Worm (Caenorhabditis elegans): ENCODE data around the gene gstk-2.
"Not testable (repeated sequence)": the region's sequence is repeated elsewhere in the genome, so short reads cannot be mapped to it uniquely, and the experiment has no call there.

gstk-2 gene

DNA sequence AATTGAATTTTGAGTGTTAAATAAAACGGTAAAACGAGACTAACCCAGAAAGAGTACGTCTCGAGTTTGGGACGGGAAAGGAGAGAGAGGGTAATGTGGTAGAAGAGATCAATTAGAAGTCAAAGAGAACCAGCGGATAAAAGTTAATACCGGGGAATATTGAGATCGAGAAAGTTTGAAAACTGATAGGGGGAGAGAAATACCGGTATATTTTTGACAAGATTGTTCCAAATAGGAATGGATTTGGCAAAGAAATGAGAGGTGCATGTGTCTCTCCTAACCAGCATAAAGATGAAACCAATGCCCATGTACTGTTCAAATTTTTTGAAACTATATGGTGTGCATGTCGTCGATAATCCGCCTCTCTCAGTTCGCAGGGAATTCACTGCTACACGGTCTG lies 12.6 kb upstream of the gstk-2 start, which contains the start of gene C06E4.5:
C06E4.5 (plus strand) TSS at position 301 of the 400 bp plus-strand sequence.
- TF ChIP-seq lsy-12, pqm-1, daf-12 (tag; optimal IDR thresholded peaks at IDR 0.05): not testable (repeated sequence)

DNA sequence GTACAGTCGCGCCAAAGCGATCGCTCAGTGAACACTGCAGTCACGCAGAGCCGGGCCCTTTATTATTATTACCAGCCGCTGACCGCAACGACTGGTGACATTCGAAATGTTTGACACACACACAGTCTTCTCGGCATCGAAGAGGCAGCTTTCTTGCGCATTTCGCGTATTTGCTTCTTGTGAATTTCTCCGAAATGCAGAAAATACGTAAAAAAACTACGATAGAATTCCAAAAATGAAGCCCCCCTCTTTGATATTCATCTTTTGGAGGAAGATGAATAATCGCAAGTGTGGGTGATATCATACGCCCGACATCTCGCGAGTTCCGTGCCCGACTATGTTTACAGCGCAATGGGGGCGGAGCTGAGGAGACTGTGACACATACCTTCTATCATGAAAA lies 11.2 kb upstream of the gstk-2 start:
- TF ChIP-seq ceh-9 (tag; optimal IDR thresholded peaks at IDR 0.05) (no peak), snpc-4 (tag; optimal IDR thresholded peaks at IDR 0.05) (peak; percentile 49), pqm-1 (tag; optimal IDR thresholded peaks at IDR 0.05) (peak; percentile 25)

DNA sequence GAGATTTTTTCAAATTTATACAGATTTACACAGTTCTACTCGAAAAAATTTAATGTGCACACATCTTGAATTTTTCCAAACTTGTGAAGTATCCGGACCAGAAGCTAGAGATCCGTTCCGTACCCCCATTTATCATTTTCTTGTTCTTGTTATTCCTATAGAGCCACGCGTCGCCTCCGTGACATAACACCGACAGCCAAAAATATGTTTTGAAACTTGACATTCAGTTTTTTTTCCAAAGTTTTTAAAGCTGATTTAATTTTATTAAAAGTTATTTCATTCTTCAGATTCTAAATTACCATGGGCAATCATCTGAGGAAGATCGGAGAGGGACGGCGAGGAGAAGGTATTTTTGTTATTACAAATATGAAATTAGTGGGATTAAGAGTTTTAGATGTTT lies 8.1 kb upstream of the gstk-2 start, which contains the start of gene D2024.18:
D2024.18 (plus strand) TSS at position 301 of the 400 bp plus-strand sequence.
- TF ChIP-seq elt-2 (tag; optimal IDR thresholded peaks at IDR 0.05) = no peak
- TF ChIP-seq ceh-16 (tag; optimal IDR thresholded peaks at IDR 0.05) = no peak
- TF ChIP-seq sea-2 (GFP tag; optimal IDR thresholded peaks at IDR 0.05) = no peak
- TF ChIP-seq pqm-1 (tag; optimal IDR thresholded peaks at IDR 0.05) = no peak
- no peak for TF ChIP-seq nhr-43 (tag; optimal IDR thresholded peaks at IDR 0.05; ENCODE audit: poor library complexity, severe bottlenecking)
- no peak for TF ChIP-seq ceh-82 (tag; optimal IDR thresholded peaks at IDR 0.05)
- no peak for TF ChIP-seq ztf-4 (tag; optimal IDR thresholded peaks at IDR 0.05)
- TF ChIP-seq eor-1 (tag; optimal IDR thresholded peaks at IDR 0.05) = no peak
- TF ChIP-seq elt-3 (tag; optimal IDR thresholded peaks at IDR 0.05) = no peak
- TF ChIP-seq ZK546.5 (tag; optimal IDR thresholded peaks at IDR 0.05) = no peak
- TF ChIP-seq aly-2 (tag; optimal IDR thresholded peaks at IDR 0.05) = no peak
- no peak for TF ChIP-seq lin-39 (tag; optimal IDR thresholded peaks at IDR 0.05)
- TF ChIP-seq unc-62 (GFP tag; optimal IDR thresholded peaks at IDR 0.05) = no peak
- no peak for TF ChIP-seq R02D3.7 (tag; optimal IDR thresholded peaks at IDR 0.05)
- TF ChIP-seq ceh-28 (tag; optimal IDR thresholded peaks at IDR 0.05) = no peak
- TF ChIP-seq nhr-23 (tag; optimal IDR thresholded peaks at IDR 0.05) = no peak
- TF ChIP-seq nhr-25 (tag; optimal IDR thresholded peaks at IDR 0.05) = no peak
- no peak for TF ChIP-seq mml-1 (tag; optimal IDR thresholded peaks at IDR 0.05)
- TF ChIP-seq snpc-4 (tag; optimal IDR thresholded peaks at IDR 0.05) = no peak

DNA sequence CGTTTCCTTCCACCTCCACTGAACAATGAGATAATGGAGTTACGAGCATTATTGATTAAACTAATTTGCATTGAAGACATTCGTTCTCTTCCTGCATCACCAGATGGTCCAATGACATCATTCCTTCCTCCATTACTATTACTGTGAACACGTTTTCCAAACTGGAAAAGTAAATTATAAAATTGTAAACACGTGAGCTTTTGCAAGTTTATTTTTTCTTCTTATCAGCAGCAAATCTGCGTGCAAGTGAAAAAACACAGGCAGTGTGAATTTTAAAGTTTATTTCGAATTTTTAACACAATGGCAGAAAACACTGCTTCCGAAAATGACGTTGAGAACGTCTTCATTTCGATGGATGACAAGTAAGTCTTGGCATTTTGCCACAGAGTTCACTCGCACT lies 5.2 kb upstream of the gstk-2 start, which contains the start of gene D2024.1:
D2024.1 (plus strand) TSS at position 301 of the 400 bp plus-strand sequence.
- not testable (repeated sequence) for TF ChIP-seq elt-3, nhr-11, ceh-28 (tag; optimal IDR thresholded peaks at IDR 0.05)

DNA sequence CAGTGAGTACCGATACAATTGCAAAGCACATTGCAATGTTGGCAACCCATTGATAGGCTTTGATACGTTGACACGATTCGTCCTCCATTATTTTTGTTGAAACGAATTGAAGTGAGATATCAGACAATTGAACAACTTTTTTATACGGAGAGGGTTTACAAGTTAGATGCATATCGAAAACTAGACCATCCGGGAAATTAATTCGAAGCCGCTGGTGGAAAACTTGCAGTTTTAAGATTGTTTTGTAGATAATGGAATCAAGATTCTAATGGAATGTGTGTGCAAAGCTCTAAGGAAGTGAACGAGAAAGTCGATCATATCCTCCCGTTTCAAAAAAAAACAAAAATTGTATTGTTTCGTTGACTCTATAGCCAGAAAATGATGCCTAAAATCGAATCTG lies 4.5 kb upstream of the gstk-2 start, which contains the start of gene col-114:
col-114 (minus strand) TSS at position 101 of the 400 bp plus-strand sequence.
- TF ChIP-seq hmg-11 (tag; optimal IDR thresholded peaks at IDR 0.05) (no peak), lin-15B (tag; optimal IDR thresholded peaks at IDR 0.05) (no peak), lsy-12 (tag; optimal IDR thresholded peaks at IDR 0.05) (no peak), pha-4 (tag; optimal IDR thresholded peaks at IDR 0.05) (no peak), aly-2 (tag; optimal IDR thresholded peaks at IDR 0.05) (no peak)

DNA sequence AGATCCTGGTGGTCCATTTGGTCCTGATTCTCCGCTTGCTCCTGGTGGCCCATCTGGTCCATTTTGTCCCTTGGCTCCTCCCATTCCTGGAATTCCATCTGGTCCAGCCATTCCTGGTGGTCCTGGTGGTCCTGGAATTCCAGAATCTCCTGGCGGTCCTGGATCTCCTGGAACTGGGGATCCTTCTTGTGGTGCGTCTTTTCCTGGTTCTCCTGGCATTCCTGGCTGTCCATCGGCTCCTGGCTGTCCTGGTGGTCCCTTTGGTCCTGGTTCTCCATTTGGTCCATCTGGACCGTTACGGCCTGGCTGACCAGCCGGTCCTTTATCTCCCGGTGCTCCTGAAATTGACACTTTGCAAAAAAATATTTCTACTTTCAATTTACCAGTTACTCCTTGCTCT lies 3.5 kb upstream of the gstk-2 start:
- TF ChIP-seq sea-2 (GFP tag; optimal IDR thresholded peaks at IDR 0.05) (no peak), nhr-23 (tag; optimal IDR thresholded peaks at IDR 0.05) (no peak), pqm-1 (tag; optimal IDR thresholded peaks at IDR 0.05) (no peak), ztf-4 (tag; optimal IDR thresholded peaks at IDR 0.05) (no peak), ceh-28 (tag; optimal IDR thresholded peaks at IDR 0.05) (no peak), tbx-2 (tag; optimal IDR thresholded peaks at IDR 0.05) (no peak), zag-1 (tag; optimal IDR thresholded peaks at IDR 0.05) (no peak), ztf-11 (tag; optimal IDR thresholded peaks at IDR 0.05) (no peak)

DNA sequence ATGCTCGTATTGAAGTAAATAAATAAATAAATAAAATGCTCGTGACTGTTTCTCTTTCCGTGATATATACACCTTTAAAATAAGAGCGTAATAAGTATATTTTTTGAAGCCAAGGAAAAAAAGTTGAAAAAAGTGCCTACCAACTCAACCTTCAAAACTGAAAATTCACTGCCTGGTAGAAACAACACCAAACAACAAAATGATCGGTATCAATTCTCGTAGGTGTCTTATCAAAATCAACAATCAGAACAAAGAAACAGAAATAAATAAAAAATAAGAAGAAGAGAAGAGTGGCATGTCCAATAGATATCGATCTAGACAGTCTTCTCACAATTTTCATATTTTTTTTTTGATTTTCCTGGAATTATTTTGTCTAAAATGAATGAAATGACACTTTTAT lies 1.8 kb upstream of the gstk-2 start, which contains the start of gene afmd-1:
afmd-1 (plus strand) TSS at position 316 of the 400 bp plus-strand sequence.
- peak; percentile 88 for TF ChIP-seq nhr-76 (tag; optimal IDR thresholded peaks at IDR 0.05)
- no peak for TF ChIP-seq nhr-11 (tag; optimal IDR thresholded peaks at IDR 0.05)
- TF ChIP-seq ceh-82 (tag; optimal IDR thresholded peaks at IDR 0.05) = no peak
